Worm (Caenorhabditis elegans) whole organism, L4/young adult: ENCODE measurements around the gene nhr-201.

Experiments
- W03F9.2 ChIP-seq: fragments of 150-350 bp; optimal IDR thresholded peaks from 2 replicates; lab custom pipeline; 2014; ENCODE audit warnings: missing biosample characterization, missing genetic modification characterization
- dao-5 ChIP-seq: sonication (generic microtip); optimal IDR thresholded peaks from 2 replicates; lab custom pipeline; 2016; ENCODE audit warnings: missing genotype, missing genetic modification characterization, moderate library complexity, missing compliant biosample characterization
- him-1 ChIP-seq: sonication (generic microtip); optimal IDR thresholded peaks from 2 replicates; lab custom pipeline; 2016; ENCODE audit warnings: missing genotype, missing genetic modification reagents, missing genetic modification characterization, missing compliant biosample characterization

ce11 chrV:483289-483795 lies 18.7 kb downstream of the nhr-201 start, which contains the start of gene nhr-130:
- no peak for TF ChIP-seq W03F9.2
- no peak for TF ChIP-seq him-1
- no peak for TF ChIP-seq dao-5 (tag; lab: Kevin White, UChicago)
